Fruit fly (Drosophila melanogaster): Measurements from ENCODE around the gene Acbp3.

Gene Acbp3

dm6 chr3L:7156890-7157289, 26.2 kb downstream of the Acbp3 start, which contains the start of gene corn (continued):
- TF ChIP-seq CG10366 (GFP tag; IDR thresholded peaks at IDR 0.05) = no peak
- TF ChIP-seq Bdp1 (GFP tag; optimal IDR thresholded peaks at IDR 0.05) = no peak
- no peak for TF ChIP-seq zfh2 (GFP tag; optimal IDR thresholded peaks at IDR 0.05)
- TF ChIP-seq ato (GFP tag; IDR thresholded peaks at IDR 0.05; ENCODE audit: partially characterized antibody) = peak; percentile 20; the same call in 1 of the 2 replicates
- TF ChIP-seq E2f2 (GFP tag; IDR thresholded peaks at IDR 0.05) = peak; percentile 47; the same call in 1 of the 2 replicates
- TF ChIP-seq HLHmδ (GFP tag; optimal IDR thresholded peaks at IDR 0.05) = no peak
- TF ChIP-seq caup (GFP tag; optimal IDR thresholded peaks at IDR 0.05; ENCODE audit: severe bottlenecking) = no peak
- no peak for TF ChIP-seq gce (GFP tag; IDR thresholded peaks at IDR 0.05)
- no peak for TF ChIP-seq pho (GFP tag; optimal IDR thresholded peaks at IDR 0.05)
- TF ChIP-seq btn (GFP tag; optimal IDR thresholded peaks at IDR 0.05) = no peak
- no peak for TF ChIP-seq tin (GFP tag; optimal IDR thresholded peaks at IDR 0.05)
- no peak for TF ChIP-seq insv (GFP tag; optimal IDR thresholded peaks at IDR 0.05)
- no peak for TF ChIP-seq crc (GFP tag; optimal IDR thresholded peaks at IDR 0.05)
- no peak for TF ChIP-seq CG17912 (GFP tag; optimal IDR thresholded peaks at IDR 0.05)
- no peak for TF ChIP-seq CG6689 (GFP tag; IDR thresholded peaks at IDR 0.05)
- TF ChIP-seq sisA (GFP tag; IDR thresholded peaks at IDR 0.05) = no peak
- no peak for TF ChIP-seq shn (GFP tag; optimal IDR thresholded peaks at IDR 0.05)
- TF ChIP-seq CG14860 (GFP tag; IDR thresholded peaks at IDR 0.05; ENCODE audit: partially characterized antibody) = no peak
- no peak for TF ChIP-seq corto (GFP tag; optimal IDR thresholded peaks at IDR 0.05)
- no peak for TF ChIP-seq CG1832 (GFP tag; optimal IDR thresholded peaks at IDR 0.05)
- TF ChIP-seq CG4424 (GFP tag; optimal IDR thresholded peaks at IDR 0.05) = no peak
- no peak for TF ChIP-seq sqz (GFP tag; optimal IDR thresholded peaks at IDR 0.05)
- TF ChIP-seq Nf-YB (GFP tag; optimal IDR thresholded peaks at IDR 0.05) = no peak
- TF ChIP-seq CG4730 (GFP tag; IDR thresholded peaks at IDR 0.05) = no peak
- no peak for TF ChIP-seq Xrp1 (GFP tag; IDR thresholded peaks at IDR 0.05)
- no peak for TF ChIP-seq MBD-R2 (GFP tag; IDR thresholded peaks at IDR 0.05)
- TF ChIP-seq HLH3B (GFP tag; IDR thresholded peaks at IDR 0.05) = no peak
- no peak for TF ChIP-seq Drgx (GFP tag; IDR thresholded peaks at IDR 0.05)
- no peak for TF ChIP-seq Optix (GFP tag; IDR thresholded peaks at IDR 0.05)
- no peak for TF ChIP-seq kay (GFP tag; optimal IDR thresholded peaks at IDR 0.05)
- no peak for TF ChIP-seq Oli (tag; optimal IDR thresholded peaks at IDR 0.05)
- TF ChIP-seq exex (tag; optimal IDR thresholded peaks at IDR 0.05) = no peak
- TF ChIP-seq ken (GFP tag; IDR thresholded peaks at IDR 0.05) = no peak
- TF ChIP-seq p53 (GFP tag; optimal IDR thresholded peaks at IDR 0.05) = no peak
- TF ChIP-seq Vsx1 (GFP tag; optimal IDR thresholded peaks at IDR 0.05) = no peak
- TF ChIP-seq cwo (GFP tag; optimal IDR thresholded peaks at IDR 0.05) = no peak
- TF ChIP-seq CG10147 (GFP tag; optimal IDR thresholded peaks at IDR 0.05) = no peak
- no peak for TF ChIP-seq sr (GFP tag; IDR thresholded peaks at IDR 0.05)
- TF ChIP-seq lola (GFP tag; optimal IDR thresholded peaks at IDR 0.05) = no peak
- TF ChIP-seq cas (GFP tag; IDR thresholded peaks at IDR 0.05) = no peak
- no peak for TF ChIP-seq sens-2 (GFP tag; IDR thresholded peaks at IDR 0.05)
- no peak for TF ChIP-seq CG2129 (GFP tag; IDR thresholded peaks at IDR 0.05; ENCODE audit: partially characterized antibody)
- 0 out of 2 replicates have a peak, but pooled peaks have one; percentile 8 for TF ChIP-seq Scr (GFP tag; IDR thresholded peaks at IDR 0.05; ENCODE audit: partially characterized antibody)
- TF ChIP-seq pzg (GFP tag; optimal IDR thresholded peaks at IDR 0.05) = peak; percentile 38
- TF ChIP-seq emc (GFP tag; optimal IDR thresholded peaks at IDR 0.05) = no peak
- peak; percentile 22 for TF ChIP-seq CG12299 (tag; optimal IDR thresholded peaks at IDR 0.05)
- TF ChIP-seq aop (GFP tag; IDR thresholded peaks at IDR 0.05) = no peak
- TF ChIP-seq luna (GFP tag; optimal IDR thresholded peaks at IDR 0.05) = no peak
- no peak for TF ChIP-seq zen2 (GFP tag; IDR thresholded peaks at IDR 0.05; ENCODE audit: partially characterized antibody)
- TF ChIP-seq CG34224 (GFP tag; IDR thresholded peaks at IDR 0.05; ENCODE audit: partially characterized antibody) = 0 out of 3 replicates have a peak, but pooled peaks have one; percentile 15
- no peak for TF ChIP-seq Rfx (GFP tag; IDR thresholded peaks at IDR 0.05)

Data from whole organism, embryonic.